Fruit fly (Drosophila melanogaster) whole organism, prepupa: Measurements from ENCODE around the gene CG5281.

Experiments
- CG6854 ChIP-seq: fragments of 200-800 bp; sonication (Bioruptor generic); optimal IDR thresholded peaks from 2 replicates; lab custom pipeline; 2017; ENCODE audit warnings: missing biosample characterization, mild to moderate bottlenecking, missing genetic modification characterization
- Gug ChIP-seq: fragments of 200-800 bp; sonication (Bioruptor generic); IDR thresholded peaks from 2 replicates; pipeline ENCODE4 v1.3.6; 2022; ENCODE audit warnings: missing biosample characterization, missing genetic modification characterization
- OdsH ChIP-seq: fragments of 200-800 bp; sonication (Bioruptor generic); optimal IDR thresholded peaks from 3 replicates; lab custom pipeline; 2016; ENCODE audit warnings: missing biosample characterization, missing genetic modification characterization

- TF ChIP-seq OdsH (GFP tag; lab: Kevin White, UChicago) (no peak), CG6854 (GFP tag; lab: Kevin White, UChicago) (peak; percentile 46), Gug (GFP tag; lab: Robert Waterston, UW) (no peak)
These were observed 20.9 kb downstream of the CG5281 start for dm6 chr3R:11456539-11456938.
